Worm (Caenorhabditis elegans): Measurements from ENCODE around the gene C18E9.2.

The C18E9.2 gene

ce11 chrII:8969251-8970183, 4.7 kb downstream of the C18E9.2 start, which contains the start of the genes szy-20 and C18E9.5 (continued):
- TF ChIP-seq ekl-4 (GFP tag; IDR thresholded peaks at IDR 0.05) = no peak
- peak; percentile 71 for TF ChIP-seq dox-1 (GFP tag; IDR thresholded peaks at IDR 0.05)
- peak; percentile 51 for TF ChIP-seq ceh-100 (GFP tag; IDR thresholded peaks at IDR 0.05)
- no peak for TF ChIP-seq ztf-25 (GFP tag; IDR thresholded peaks at IDR 0.05)
- TF ChIP-seq tbx-9 (tag; optimal IDR thresholded peaks at IDR 0.05; ENCODE audit: borderline replicate concordance) = no peak
- TF ChIP-seq ztf-22 (GFP tag; optimal IDR thresholded peaks at IDR 0.05) = no peak
- no peak for TF ChIP-seq F57C9.4 (tag; optimal IDR thresholded peaks at IDR 0.05)
- TF ChIP-seq lin-26 (GFP tag; IDR thresholded peaks at IDR 0.05) = no peak
- no peak for TF ChIP-seq F23B12.7 (tag; optimal IDR thresholded peaks at IDR 0.05; ENCODE audit: insufficient read depth)
- no peak for TF ChIP-seq Y56A3A.18 (GFP tag; IDR thresholded peaks at IDR 0.05)
- no peak for TF ChIP-seq F55B11.4 (tag; optimal IDR thresholded peaks at IDR 0.05; ENCODE audit: borderline replicate concordance, insufficient read depth)
- TF ChIP-seq Y95B8A.8 (GFP tag; IDR thresholded peaks at IDR 0.05) = 0 out of 2 replicates have a peak, but pooled peaks have one; percentile 33
- TF ChIP-seq nfya-2 (GFP tag; IDR thresholded peaks at IDR 0.05) = no peak
- peak; percentile 88 for TF ChIP-seq madf-8 (GFP tag; conservative IDR thresholded peaks at IDR 0.05)
- no peak for TF ChIP-seq F37B4.10 (GFP tag; IDR thresholded peaks at IDR 0.05)
- TF ChIP-seq ama-1 (optimal IDR thresholded peaks at IDR 0.05) = no peak
- TF ChIP-seq ama-1 (GFP tag; optimal IDR thresholded peaks at IDR 0.05) = no peak
- peak; percentile 10 for TF ChIP-seq tbp1 (GFP tag; optimal IDR thresholded peaks at IDR 0.05)
- TF ChIP-seq madf-3 (GFP tag; IDR thresholded peaks at IDR 0.05) = 0 out of 2 replicates have a peak, but pooled peaks have one; percentile 56
- TF ChIP-seq sea-2 (GFP tag; IDR thresholded peaks at IDR 0.05) = no peak
- TF ChIP-seq B0261.1 (tag; optimal IDR thresholded peaks at IDR 0.05) = no peak
- TF ChIP-seq die-1 (tag; optimal IDR thresholded peaks at IDR 0.05) = no peak
- no peak for TF ChIP-seq mel-28 (tag; optimal IDR thresholded peaks at IDR 0.05; ENCODE audit: borderline replicate concordance)
- no peak for TF ChIP-seq zim-3 (tag; optimal IDR thresholded peaks at IDR 0.05)
- TF ChIP-seq mes-4 (tag; optimal IDR thresholded peaks at IDR 0.05) = no peak
- no peak for TF ChIP-seq aptf-3 (GFP tag; IDR thresholded peaks at IDR 0.05)
- peak in 1 of 2 experiments; percentile 23 for TF ChIP-seq let-607 (tag; optimal IDR thresholded peaks at IDR 0.05)
- TF ChIP-seq ceh-27 (GFP tag; optimal IDR thresholded peaks at IDR 0.05) = no peak
- no peak for TF ChIP-seq hsf-1 (GFP tag; IDR thresholded peaks at IDR 0.05)
- TF ChIP-seq repo-1 (tag; optimal IDR thresholded peaks at IDR 0.05) = peak; percentile 23
- no peak for TF ChIP-seq unc-62 (GFP tag; optimal IDR thresholded peaks at IDR 0.05)
- TF ChIP-seq Y79H2A.3 (GFP tag; conservative IDR thresholded peaks at IDR 0.05) = no peak
- peak; percentile 64; the same call in 1 of the 2 replicates for TF ChIP-seq K11D2.4 (GFP tag; IDR thresholded peaks at IDR 0.05)
- peak; percentile 62 for TF ChIP-seq efl-1 (GFP tag; optimal IDR thresholded peaks at IDR 0.05)
- TF ChIP-seq lin-35 (GFP tag; optimal IDR thresholded peaks at IDR 0.05) = peak; percentile 28 to 96 (median 73)
- no peak for TF ChIP-seq let-526 (GFP tag; IDR thresholded peaks at IDR 0.05)
- TF ChIP-seq lir-1 (GFP tag; conservative IDR thresholded peaks at IDR 0.05) = no peak; the same call in 1 of the 2 replicates
- no peak for TF ChIP-seq cebp-2 (GFP tag; IDR thresholded peaks at IDR 0.05)
- TF ChIP-seq D2030.7 (GFP tag; IDR thresholded peaks at IDR 0.05) = peak; percentile 73
- no peak for TF ChIP-seq ztf-26 (tag; optimal IDR thresholded peaks at IDR 0.05)
- no peak for TF ChIP-seq egrh-3 (GFP tag; IDR thresholded peaks at IDR 0.05)
- TF ChIP-seq hrde-1 (tag; optimal IDR thresholded peaks at IDR 0.05; ENCODE audit: borderline replicate concordance) = no peak
- TF ChIP-seq F49E8.2 (tag; optimal IDR thresholded peaks at IDR 0.05; ENCODE audit: insufficient read depth) = peak; percentile 79
- TF ChIP-seq lsy-27 (tag; optimal IDR thresholded peaks at IDR 0.05; ENCODE audit: borderline replicate concordance, insufficient read depth) = no peak
- no peak for TF ChIP-seq chd-7 (tag; optimal IDR thresholded peaks at IDR 0.05)
- TF ChIP-seq T26A5.8 (tag; optimal IDR thresholded peaks at IDR 0.05) = no peak
